Fruit fly (Drosophila melanogaster): ENCODE data around the gene Jasper.
A peak's percentile ranks its signal among the peaks of the same experiment; 100 is the strongest.

Gene Jasper

DNA sequence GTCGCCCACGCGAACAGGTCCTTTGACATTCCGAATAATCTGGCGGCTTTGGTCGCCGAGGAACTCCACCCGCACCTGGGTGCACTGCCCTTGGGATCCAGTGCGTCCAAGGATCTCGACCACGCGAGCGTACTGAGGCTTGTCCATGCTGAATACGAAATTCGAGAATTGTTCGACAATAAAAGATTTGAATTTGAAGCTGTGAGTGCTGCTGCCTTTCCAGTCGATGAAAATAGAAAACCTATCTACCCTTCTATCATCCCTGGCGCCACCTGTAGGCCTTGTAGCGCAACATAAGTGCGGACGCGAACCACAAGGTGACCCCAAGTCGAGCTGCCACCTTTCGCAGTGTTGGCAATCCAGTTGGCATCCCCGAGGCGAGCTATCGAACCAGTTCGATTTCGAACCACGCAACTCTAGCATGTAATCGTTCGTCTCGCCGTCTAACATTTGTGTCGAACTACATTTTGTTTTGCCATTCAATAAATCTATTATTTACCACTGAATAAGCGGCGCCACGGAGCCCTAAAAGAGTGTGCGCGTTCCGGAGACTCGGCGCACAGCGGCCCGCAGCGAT, 29.8 kb upstream of the Jasper start, which contains the start of the genes RpS28a and Axn (continued):
- TF ChIP-seq Dref (GFP tag; IDR thresholded peaks at IDR 0.05) (peak; percentile 98), CG12219 (GFP tag; optimal IDR thresholded peaks at IDR 0.05) (no peak), BtbVII (GFP tag; optimal IDR thresholded peaks at IDR 0.05) (no peak), CG33213 (GFP tag; optimal IDR thresholded peaks at IDR 0.05) (peak; percentile 78), CG10321 (GFP tag; IDR thresholded peaks at IDR 0.05) (0 out of 2 replicates have a peak, but pooled peaks have one; percentile 6), Rfx (GFP tag; IDR thresholded peaks at IDR 0.05) (peak; percentile 48), CG17328 (GFP tag; IDR thresholded peaks at IDR 0.05) (no peak), aop (GFP tag; IDR thresholded peaks at IDR 0.05) (no peak), tap (tag; optimal IDR thresholded peaks at IDR 0.05) (no peak), CG3726 (GFP tag; IDR thresholded peaks at IDR 0.05) (no peak), lbe (GFP tag; optimal IDR thresholded peaks at IDR 0.05) (no peak), CG12391 (tag; optimal IDR thresholded peaks at IDR 0.05) (no peak), HLHmδ (GFP tag; optimal IDR thresholded peaks at IDR 0.05) (peak; percentile 64), Kr (GFP tag; optimal IDR thresholded peaks at IDR 0.05) (no peak), Meics (GFP tag; optimal IDR thresholded peaks at IDR 0.05) (no peak), jigr1 (GFP tag; IDR thresholded peaks at IDR 0.05) (no peak), Eip74EF (GFP tag; optimal IDR thresholded peaks at IDR 0.05) (no peak), fd64A (GFP tag; optimal IDR thresholded peaks at IDR 0.05) (no peak), Lpt (GFP tag; optimal IDR thresholded peaks at IDR 0.05) (no peak), nerfin-1 (tag; optimal IDR thresholded peaks at IDR 0.05) (no peak), hb (GFP tag; IDR thresholded peaks at IDR 0.05; ENCODE audit: partially characterized antibody) (no peak; the same call in 1 of the 3 replicates), unpg (GFP tag; optimal IDR thresholded peaks at IDR 0.05) (no peak), CG7357 (GFP tag; IDR thresholded peaks at IDR 0.05) (no peak), Sin3A (optimal IDR thresholded peaks at IDR 0.05) (peak; percentile 80), maf-S (GFP tag; optimal IDR thresholded peaks at IDR 0.05) (peak; percentile 26), CG12299 (tag; optimal IDR thresholded peaks at IDR 0.05) (peak; percentile 7), gro (GFP tag; optimal IDR thresholded peaks at IDR 0.05) (peak; percentile 1), CG11085 (GFP tag; IDR thresholded peaks at IDR 0.05) (no peak), CG1647 (GFP tag; optimal IDR thresholded peaks at IDR 0.05) (no peak), Dbx (GFP tag; IDR thresholded peaks at IDR 0.05) (no peak), CG17186 (GFP tag; optimal IDR thresholded peaks at IDR 0.05) (no peak), CG6254 (GFP tag; optimal IDR thresholded peaks at IDR 0.05) (peak; percentile 86), CG13775 (GFP tag; optimal IDR thresholded peaks at IDR 0.05) (no peak), NK7.1 (GFP tag; optimal IDR thresholded peaks at IDR 0.05) (no peak), YL-1 (GFP tag; optimal IDR thresholded peaks at IDR 0.05) (peak; percentile 58), sisA (GFP tag; IDR thresholded peaks at IDR 0.05) (peak; percentile 33; the same call in 1 of the 2 replicates), chif (GFP tag; optimal IDR thresholded peaks at IDR 0.05) (peak in 1 of 2 experiments; percentile 31), grn (GFP tag; optimal IDR thresholded peaks at IDR 0.05) (no peak), CG8290 (GFP tag; optimal IDR thresholded peaks at IDR 0.05) (peak; percentile 18), CG8290 (tag; optimal IDR thresholded peaks at IDR 0.05) (no peak), CG11247 (GFP tag; IDR thresholded peaks at IDR 0.05) (no peak), Ravus (GFP tag; IDR thresholded peaks at IDR 0.05) (no peak), HmgZ (tag; optimal IDR thresholded peaks at IDR 0.05) (peak; percentile 31), dmrt11E (tag; optimal IDR thresholded peaks at IDR 0.05) (peak; percentile 0), row (GFP tag; IDR thresholded peaks at IDR 0.05) (peak; percentile 26; the same call in 2 of the 3 replicates), Taf1 (GFP tag; IDR thresholded peaks at IDR 0.05) (no peak), br (optimal IDR thresholded peaks at IDR 0.05) (no peak), CG32767 (GFP tag; IDR thresholded peaks at IDR 0.05) (no peak), Ssrp (tag; optimal IDR thresholded peaks at IDR 0.05) (no peak), Ets97D (GFP tag; optimal IDR thresholded peaks at IDR 0.05) (peak; percentile 78), CG31224 (GFP tag; IDR thresholded peaks at IDR 0.05) (no peak), grau (tag; optimal IDR thresholded peaks at IDR 0.05) (no peak)
